Fruit fly (Drosophila melanogaster): ENCODE data around the gene fd102C.

dm6 chr4:846092-846491 lies 1.8 kb upstream of the fd102C start:
- TF ChIP-seq fru (GFP tag; optimal IDR thresholded peaks at IDR 0.05) (no peak), Vsx2 (GFP tag; optimal IDR thresholded peaks at IDR 0.05; ENCODE audit: partially characterized antibody) (no peak), OdsH (GFP tag; optimal IDR thresholded peaks at IDR 0.05) (no peak)

Data from whole organism, wandering third instar larva.